Worm (Caenorhabditis elegans) whole organism, early embryonic: ENCODE data around the gene F23B12.4.

ENCODE experiments used
- ama-1 ChIP-seq: fragments of 150-350 bp; optimal IDR thresholded peaks from 2 replicates; lab custom pipeline; 2014
- ceh-36 ChIP-seq: sonication (generic microtip); optimal IDR thresholded peaks from 2 replicates; lab custom pipeline; 2016; ENCODE audit warnings: missing genetic modification characterization, inconsistent platforms, missing compliant biosample characterization
- hmg-4 ChIP-seq: fragments of 200-800 bp; sonication (Bioruptor generic); optimal IDR thresholded peaks from 2 replicates; lab custom pipeline; 2018; ENCODE audit warnings: mild to moderate bottlenecking, missing genetic modification characterization, missing compliant biosample characterization
- hnd-1 ChIP-seq: sonication (generic microtip); optimal IDR thresholded peaks from 2 replicates; lab custom pipeline; 2016; ENCODE audit warnings: missing genetic modification characterization, missing compliant biosample characterization
- pes-1 ChIP-seq: fragments of 200-800 bp; sonication (Bioruptor generic); IDR thresholded peaks from 2 replicates; pipeline ENCODE4 v1.3.6; 2022; ENCODE audit warnings: missing genetic modification reagents, missing genetic modification characterization, missing compliant biosample characterization

DNA sequence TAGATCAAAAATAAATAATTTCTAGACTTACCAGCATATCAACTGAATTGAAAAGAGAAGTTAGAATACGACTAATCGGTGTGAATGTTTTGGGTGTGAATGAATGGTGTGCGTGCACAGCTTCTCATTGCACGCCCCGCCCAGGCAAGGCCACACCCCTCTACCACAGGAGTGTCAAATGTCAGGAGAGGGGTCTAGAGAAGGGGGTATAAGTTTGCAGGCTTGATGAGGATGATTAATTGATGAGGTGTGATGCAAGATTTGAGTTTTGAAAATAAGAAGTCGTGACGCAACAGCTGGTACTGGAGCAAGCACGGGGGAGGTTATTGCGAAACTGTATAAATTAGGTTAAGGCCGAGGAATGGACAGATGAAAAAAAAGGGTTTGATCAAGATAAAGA lies 8.7 kb upstream of the F23B12.4 start, which contains the start of gene egl-1:
- TF ChIP-seq ama-1 (lab: Kevin White, UChicago) (no peak), hmg-4 (GFP tag; lab: Kevin White, UChicago) (no peak), hnd-1 (tag; lab: Kevin White, UChicago) (no peak), pes-1 (GFP tag; lab: Robert Waterston, UW) (no peak), ceh-36 (tag; lab: Kevin White, UChicago) (no peak)
